Worm (Caenorhabditis elegans): ENCODE data around the gene tgt-2.

Gene tgt-2

ce11 chrV:18998045-18998444 lies at the start of gene tgt-2:
Gene tgt-2, plus strand, starts transcription at chrV:18998345.
- no peak for TF ChIP-seq nhr-23 (tag; optimal IDR thresholded peaks at IDR 0.05)
- TF ChIP-seq nhr-12 (tag; optimal IDR thresholded peaks at IDR 0.05) = no peak
- no peak for TF ChIP-seq ceh-28 (tag; optimal IDR thresholded peaks at IDR 0.05)
- no peak for TF ChIP-seq R02D3.7 (tag; optimal IDR thresholded peaks at IDR 0.05)
- TF ChIP-seq ceh-82 (tag; optimal IDR thresholded peaks at IDR 0.05) = no peak
- no peak for TF ChIP-seq egl-27 (tag; optimal IDR thresholded peaks at IDR 0.05)
- TF ChIP-seq lin-15B (tag; optimal IDR thresholded peaks at IDR 0.05) = no peak
- TF ChIP-seq nhr-28 (tag; optimal IDR thresholded peaks at IDR 0.05) = no peak
- no peak for TF ChIP-seq daf-12 (tag; optimal IDR thresholded peaks at IDR 0.05)
- TF ChIP-seq nhr-76 (tag; optimal IDR thresholded peaks at IDR 0.05) = no peak

- no peak for TF ChIP-seq nhr-43 (tag; optimal IDR thresholded peaks at IDR 0.05; ENCODE audit: poor library complexity, severe bottlenecking)
- TF ChIP-seq lsy-12 (tag; optimal IDR thresholded peaks at IDR 0.05) = no peak
- peak; percentile 63 for TF ChIP-seq skn-1 (tag; optimal IDR thresholded peaks at IDR 0.05)
- peak; percentile 53 for TF ChIP-seq pqm-1 (tag; optimal IDR thresholded peaks at IDR 0.05)
- peak; percentile 76 for TF ChIP-seq elt-2 (tag; optimal IDR thresholded peaks at IDR 0.05)
- TF ChIP-seq egl-27 (tag; optimal IDR thresholded peaks at IDR 0.05) = no peak
- TF ChIP-seq tbx-2 (tag; optimal IDR thresholded peaks at IDR 0.05) = no peak
- peak; percentile 45 for TF ChIP-seq pha-4 (tag; optimal IDR thresholded peaks at IDR 0.05)
Measured at ce11 chrV:18957267-18957843, 40.8 kb upstream of the tgt-2 start, which contains the start of gene hrg-10. Gene hrg-10, minus strand, starts transcription at chrV:18957317.

DNA sequence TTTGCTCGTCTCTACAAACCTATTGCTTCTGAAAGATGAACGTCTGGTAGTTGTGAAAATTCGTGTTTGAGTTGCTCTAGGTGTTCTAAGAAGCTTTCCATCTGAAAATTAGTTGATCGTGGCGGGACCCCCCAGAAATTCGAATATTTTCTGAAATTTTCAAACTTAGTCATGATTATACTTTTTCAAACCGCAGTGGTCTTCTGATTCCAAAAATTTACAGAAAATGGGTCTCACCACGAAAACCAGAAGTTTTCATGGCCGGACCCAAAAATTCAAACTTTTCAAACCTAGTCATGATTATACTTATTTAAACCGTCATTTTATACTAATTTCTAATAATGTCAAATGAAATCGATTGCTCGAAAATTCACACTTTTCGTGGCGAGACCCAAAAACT lies 38.1 kb upstream of the tgt-2 start, which contains the start of gene ztf-20:
TSS of gene ztf-20 (minus strand) at position 101 of the 400 bp plus-strand sequence.
- TF ChIP-seq ceh-16 (tag; optimal IDR thresholded peaks at IDR 0.05) (no peak), ztf-4 (tag; optimal IDR thresholded peaks at IDR 0.05) (no peak), ZK546.5 (tag; optimal IDR thresholded peaks at IDR 0.05) (no peak), hmg-11 (tag; optimal IDR thresholded peaks at IDR 0.05) (no peak), snpc-4 (tag; optimal IDR thresholded peaks at IDR 0.05) (no peak), egl-27 (tag; optimal IDR thresholded peaks at IDR 0.05) (no peak), nhr-23 (tag; optimal IDR thresholded peaks at IDR 0.05) (no peak), nhr-11 (tag; optimal IDR thresholded peaks at IDR 0.05) (no peak), lsy-12 (tag; optimal IDR thresholded peaks at IDR 0.05) (no peak), ceh-82 (tag; optimal IDR thresholded peaks at IDR 0.05) (no peak), nhr-77 (tag; optimal IDR thresholded peaks at IDR 0.05) (no peak), elt-2 (tag; optimal IDR thresholded peaks at IDR 0.05) (no peak), unc-62 (GFP tag; optimal IDR thresholded peaks at IDR 0.05) (no peak), unc-39 (tag; optimal IDR thresholded peaks at IDR 0.05) (no peak), nhr-12 (tag; optimal IDR thresholded peaks at IDR 0.05) (no peak), fos-1 (tag; optimal IDR thresholded peaks at IDR 0.05) (no peak)

DNA sequence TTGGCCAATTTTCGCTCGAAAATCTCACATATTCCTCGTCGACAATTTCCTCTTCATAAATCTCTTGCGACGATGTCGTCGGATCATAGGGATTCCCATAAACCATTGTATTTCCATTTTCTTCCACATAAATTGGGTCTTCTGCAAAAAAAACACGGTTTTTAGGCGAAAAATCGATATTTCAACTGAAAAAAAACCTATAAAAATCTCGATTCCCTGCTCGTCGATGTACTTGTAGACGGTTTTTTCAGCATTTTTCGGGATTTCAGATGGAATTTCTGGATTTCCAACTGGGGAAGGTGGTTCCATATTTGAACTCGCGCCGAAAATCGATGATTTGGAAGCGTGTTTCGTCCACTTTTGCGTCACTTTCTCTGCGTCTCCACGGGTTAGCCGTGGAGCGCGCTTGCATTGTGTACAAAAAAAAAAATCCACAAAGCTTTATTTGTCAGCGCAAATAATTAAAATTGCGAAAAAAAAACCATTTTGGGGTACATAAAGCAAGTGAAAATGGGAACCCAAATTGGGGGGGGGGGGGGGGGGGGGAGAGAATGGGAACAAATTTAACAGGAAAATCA lies 30.6 kb upstream of the tgt-2 start, which contains the start of gene Y39B6A.43:
TSS of gene Y39B6A.43 (minus strand) at position 351 of the 578 bp plus-strand sequence.
- TF ChIP-seq aly-2 (tag; optimal IDR thresholded peaks at IDR 0.05) = peak; percentile 84
- no peak for TF ChIP-seq daf-12 (tag; optimal IDR thresholded peaks at IDR 0.05)
- peak; percentile 95 for TF ChIP-seq jun-1 (tag; optimal IDR thresholded peaks at IDR 0.05)
- TF ChIP-seq elt-2 (tag; optimal IDR thresholded peaks at IDR 0.05) = peak; percentile 88
- peak; percentile 75 for TF ChIP-seq zag-1 (tag; optimal IDR thresholded peaks at IDR 0.05)
- peak; percentile 52 for TF ChIP-seq elt-1 (tag; optimal IDR thresholded peaks at IDR 0.05)
- TF ChIP-seq lin-39 (tag; optimal IDR thresholded peaks at IDR 0.05) = peak; percentile 87
- TF ChIP-seq nhr-67 (tag; optimal IDR thresholded peaks at IDR 0.05) = peak; percentile 41
- TF ChIP-seq ceh-82 (tag; optimal IDR thresholded peaks at IDR 0.05) = peak; percentile 95
- TF ChIP-seq nhr-237 (tag; optimal IDR thresholded peaks at IDR 0.05) = no peak
- peak; percentile 53 for TF ChIP-seq ama-1 (optimal IDR thresholded peaks at IDR 0.05)
- peak; percentile 66 for TF ChIP-seq pqm-1 (tag; optimal IDR thresholded peaks at IDR 0.05)
- TF ChIP-seq lin-15B (tag; optimal IDR thresholded peaks at IDR 0.05) = peak; percentile 98
- TF ChIP-seq nhr-43 (tag; optimal IDR thresholded peaks at IDR 0.05; ENCODE audit: poor library complexity, severe bottlenecking) = peak; percentile 93
- TF ChIP-seq ceh-28 (tag; optimal IDR thresholded peaks at IDR 0.05) = peak; percentile 95
- TF ChIP-seq sea-2 (GFP tag; optimal IDR thresholded peaks at IDR 0.05) = no peak
- no peak for TF ChIP-seq mml-1 (tag; optimal IDR thresholded peaks at IDR 0.05)
- TF ChIP-seq unc-39 (tag; optimal IDR thresholded peaks at IDR 0.05) = peak; percentile 62
- peak; percentile 66 for TF ChIP-seq fkh-10 (GFP tag; optimal IDR thresholded peaks at IDR 0.05)
- peak; percentile 86 for TF ChIP-seq nhr-77 (tag; optimal IDR thresholded peaks at IDR 0.05)
- TF ChIP-seq lsy-12 (tag; optimal IDR thresholded peaks at IDR 0.05) = peak; percentile 93
- no peak for TF ChIP-seq nhr-12 (tag; optimal IDR thresholded peaks at IDR 0.05)
- TF ChIP-seq egl-5 (tag; optimal IDR thresholded peaks at IDR 0.05) = peak; percentile 86
- peak; percentile 88 for TF ChIP-seq nhr-25 (tag; optimal IDR thresholded peaks at IDR 0.05)
- peak; percentile 92 for TF ChIP-seq R02D3.7 (tag; optimal IDR thresholded peaks at IDR 0.05)
- TF ChIP-seq nhr-11 (tag; optimal IDR thresholded peaks at IDR 0.05) = peak; percentile 65
- TF ChIP-seq ceh-16 (tag; optimal IDR thresholded peaks at IDR 0.05) = no peak
- peak; percentile 26 for TF ChIP-seq nhr-28 (tag; optimal IDR thresholded peaks at IDR 0.05)
- peak; percentile 25 for TF ChIP-seq fos-1 (tag; optimal IDR thresholded peaks at IDR 0.05)
- TF ChIP-seq egl-27 (tag; optimal IDR thresholded peaks at IDR 0.05) = peak; percentile 79
- TF ChIP-seq eor-1 (tag; optimal IDR thresholded peaks at IDR 0.05) = no peak
- TF ChIP-seq ceh-9 (tag; optimal IDR thresholded peaks at IDR 0.05) = no peak
- peak; percentile 68 for TF ChIP-seq nhr-76 (tag; optimal IDR thresholded peaks at IDR 0.05)
- peak; percentile 97 for TF ChIP-seq nhr-23 (tag; optimal IDR thresholded peaks at IDR 0.05)
- TF ChIP-seq hmg-11 (tag; optimal IDR thresholded peaks at IDR 0.05) = peak; percentile 56
- TF ChIP-seq nfya-1 (tag; optimal IDR thresholded peaks at IDR 0.05; ENCODE audit: insufficient read depth) = peak; percentile 92

Measured in whole organism, L3 larva.